Fruit fly (Drosophila melanogaster): ENCODE measurements around the gene Cdc16.
A peak's percentile ranks its signal among the peaks of the same experiment; 100 is the strongest.

The Cdc16 gene

dm6 chr3R:23331280-23331679 is 50.3 kb downstream of the Cdc16 start:
- no peak for TF ChIP-seq Jra (GFP tag; optimal IDR thresholded peaks at IDR 0.05)
- TF ChIP-seq Rel (GFP tag; optimal IDR thresholded peaks at IDR 0.05), result no peak
- TF ChIP-seq Rel (tag; optimal IDR thresholded peaks at IDR 0.05), result no peak
- TF ChIP-seq CG9705 (GFP tag; optimal IDR thresholded peaks at IDR 0.05), result no peak
- TF ChIP-seq HLH106 (tag; optimal IDR thresholded peaks at IDR 0.05), result peak; percentile 9
- no peak for TF ChIP-seq Sp1 (GFP tag; optimal IDR thresholded peaks at IDR 0.05)
- TF ChIP-seq Vsx2 (GFP tag; optimal IDR thresholded peaks at IDR 0.05; ENCODE audit: partially characterized antibody), result peak; percentile 79
- no peak for TF ChIP-seq h (GFP tag; optimal IDR thresholded peaks at IDR 0.05)
- TF ChIP-seq pan (optimal IDR thresholded peaks at IDR 0.05), result no peak
- no peak for TF ChIP-seq sv (GFP tag; optimal IDR thresholded peaks at IDR 0.05)
- peak; percentile 85 for TF ChIP-seq Myc (optimal IDR thresholded peaks at IDR 0.05)
- no peak for TF ChIP-seq rgr (GFP tag; optimal IDR thresholded peaks at IDR 0.05)
- TF ChIP-seq jim (GFP tag; optimal IDR thresholded peaks at IDR 0.05), result no peak
- TF ChIP-seq br (GFP tag; optimal IDR thresholded peaks at IDR 0.05), result no peak
- TF ChIP-seq Hr83 (GFP tag; optimal IDR thresholded peaks at IDR 0.05; ENCODE audit: poor library complexity, severe bottlenecking), result no peak
- no peak for TF ChIP-seq OdsH (GFP tag; optimal IDR thresholded peaks at IDR 0.05)
- no peak for TF ChIP-seq Hr78 (GFP tag; optimal IDR thresholded peaks at IDR 0.05)
- TF ChIP-seq N (GFP tag; optimal IDR thresholded peaks at IDR 0.05), result peak; percentile 29

dm6 chr3R:23331865-23332367 is 50.9 kb downstream of the Cdc16 start:
- TF ChIP-seq rgr (GFP tag; optimal IDR thresholded peaks at IDR 0.05) (peak; percentile 23), Dif (GFP tag; optimal IDR thresholded peaks at IDR 0.05; ENCODE audit: partially characterized antibody) (no peak), br (GFP tag; optimal IDR thresholded peaks at IDR 0.05) (peak; percentile 2), ey (GFP tag; optimal IDR thresholded peaks at IDR 0.05) (peak; percentile 35), Rel (GFP tag; optimal IDR thresholded peaks at IDR 0.05) (no peak), Rel (tag; optimal IDR thresholded peaks at IDR 0.05) (no peak), psq (GFP tag; optimal IDR thresholded peaks at IDR 0.05) (no peak), CG32264 (GFP tag; optimal IDR thresholded peaks at IDR 0.05) (no peak), h (GFP tag; optimal IDR thresholded peaks at IDR 0.05) (peak; percentile 34), OdsH (GFP tag; optimal IDR thresholded peaks at IDR 0.05) (no peak), Mio (GFP tag; optimal IDR thresholded peaks at IDR 0.05) (no peak), Sp1 (GFP tag; optimal IDR thresholded peaks at IDR 0.05) (no peak), foxo (GFP tag; optimal IDR thresholded peaks at IDR 0.05) (no peak), dmrt93B (GFP tag; optimal IDR thresholded peaks at IDR 0.05) (no peak), dsf (GFP tag; optimal IDR thresholded peaks at IDR 0.05; ENCODE audit: borderline replicate concordance) (no peak)

DNA sequence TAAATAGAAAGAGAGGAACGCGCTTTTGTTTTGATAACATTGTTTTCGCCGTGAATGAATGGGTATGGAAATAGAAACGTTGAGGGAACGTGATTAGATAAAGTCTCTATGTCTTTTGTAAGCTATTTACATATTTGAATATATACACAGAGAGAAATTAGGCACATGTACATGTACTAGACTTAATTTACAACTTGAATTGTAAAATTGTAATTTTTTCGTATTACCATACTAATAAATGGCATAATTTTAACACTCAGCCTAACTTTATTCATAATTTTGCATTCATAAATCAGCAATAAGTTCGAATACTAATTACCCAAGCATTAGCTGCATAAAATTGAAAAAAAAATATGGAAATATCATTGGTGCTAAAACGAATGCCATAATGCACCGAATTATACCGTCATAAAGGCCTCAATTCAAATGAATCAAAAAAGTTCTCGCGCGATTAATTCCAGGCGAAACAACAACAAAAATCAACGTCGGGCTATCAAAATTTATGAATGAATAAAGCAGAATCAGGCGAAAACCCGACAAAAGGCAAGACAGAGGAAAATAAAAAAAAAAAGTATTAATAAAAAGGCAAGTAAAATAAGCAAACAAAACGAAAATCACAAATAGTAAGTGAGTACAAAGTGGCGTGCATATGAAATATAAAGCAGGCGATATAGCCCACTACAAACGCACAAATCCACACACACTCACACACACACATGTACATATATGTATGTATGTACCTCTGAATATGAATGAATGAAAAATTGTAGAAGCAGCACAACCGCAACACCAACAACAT is 51.7 kb downstream of the Cdc16 start:
- TF ChIP-seq OdsH (GFP tag; optimal IDR thresholded peaks at IDR 0.05), result peak; percentile 42
- TF ChIP-seq foxo (GFP tag; optimal IDR thresholded peaks at IDR 0.05), result peak in 1 of 2 experiments; percentile 12
- peak; percentile 54 for TF ChIP-seq ey (GFP tag; optimal IDR thresholded peaks at IDR 0.05)
- TF ChIP-seq jim (GFP tag; optimal IDR thresholded peaks at IDR 0.05), result no peak
- no peak for TF ChIP-seq woc (GFP tag; optimal IDR thresholded peaks at IDR 0.05)
- TF ChIP-seq Rel (GFP tag; optimal IDR thresholded peaks at IDR 0.05), result no peak
- peak; percentile 15 for TF ChIP-seq Rel (tag; optimal IDR thresholded peaks at IDR 0.05)
- no peak for TF ChIP-seq Mio (GFP tag; optimal IDR thresholded peaks at IDR 0.05)
- TF ChIP-seq sv (GFP tag; optimal IDR thresholded peaks at IDR 0.05), result no peak
- TF ChIP-seq rgr (GFP tag; optimal IDR thresholded peaks at IDR 0.05), result peak; percentile 50
- no peak for TF ChIP-seq tai (GFP tag; optimal IDR thresholded peaks at IDR 0.05)
- no peak for TF ChIP-seq N (GFP tag; optimal IDR thresholded peaks at IDR 0.05)
- no peak for TF ChIP-seq pan (optimal IDR thresholded peaks at IDR 0.05)
- no peak for TF ChIP-seq fru (GFP tag; optimal IDR thresholded peaks at IDR 0.05)
- peak; percentile 10 for TF ChIP-seq dmrt93B (GFP tag; optimal IDR thresholded peaks at IDR 0.05)
- no peak for TF ChIP-seq CG32264 (GFP tag; optimal IDR thresholded peaks at IDR 0.05)
- peak; percentile 55 for TF ChIP-seq h (GFP tag; optimal IDR thresholded peaks at IDR 0.05)
- no peak for TF ChIP-seq br (GFP tag; optimal IDR thresholded peaks at IDR 0.05)
- no peak for TF ChIP-seq psq (GFP tag; optimal IDR thresholded peaks at IDR 0.05)
- no peak for TF ChIP-seq Dfd (GFP tag; optimal IDR thresholded peaks at IDR 0.05)
- TF ChIP-seq Sp1 (GFP tag; optimal IDR thresholded peaks at IDR 0.05), result no peak
- no peak for TF ChIP-seq dsf (GFP tag; optimal IDR thresholded peaks at IDR 0.05; ENCODE audit: borderline replicate concordance)
- no peak for TF ChIP-seq GATAd (GFP tag; optimal IDR thresholded peaks at IDR 0.05)
- no peak for TF ChIP-seq Dif (GFP tag; optimal IDR thresholded peaks at IDR 0.05; ENCODE audit: partially characterized antibody)
- TF ChIP-seq CrebA (GFP tag; optimal IDR thresholded peaks at IDR 0.05; ENCODE audit: borderline replicate concordance), result peak; percentile 39
- TF ChIP-seq HLH106 (tag; optimal IDR thresholded peaks at IDR 0.05), result peak; percentile 33
- no peak for TF ChIP-seq Abd-B (GFP tag; optimal IDR thresholded peaks at IDR 0.05)
- TF ChIP-seq Hr78 (GFP tag; optimal IDR thresholded peaks at IDR 0.05), result no peak
